Worm (Caenorhabditis elegans): ENCODE data around the gene str-159.

The str-159 gene

DNA sequence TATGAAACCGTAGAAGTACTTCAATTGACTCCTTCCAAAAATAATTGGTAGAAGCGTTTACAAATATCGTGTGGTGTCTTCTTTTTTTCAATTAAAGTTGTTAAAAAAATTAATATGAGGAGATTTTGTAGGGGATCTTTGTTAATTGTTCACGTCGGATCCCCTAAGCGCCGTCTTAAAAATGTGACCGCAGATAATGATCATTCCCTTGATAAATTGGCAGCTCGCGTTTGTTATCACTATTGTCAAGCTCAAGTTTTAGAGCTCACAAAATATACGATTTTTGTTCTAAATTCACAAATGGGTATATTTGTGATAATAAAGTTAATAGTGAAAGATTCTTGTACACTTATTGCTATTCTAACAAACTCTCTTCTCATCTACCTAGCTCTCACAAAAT is at the start of gene str-159:
str-159 (plus strand) TSS at position 301 of the 400 bp plus-strand sequence.
- no peak for TF ChIP-seq zfp-3 (GFP tag; conservative IDR thresholded peaks at IDR 0.05)
- no peak for TF ChIP-seq ztf-11 (tag; optimal IDR thresholded peaks at IDR 0.05)
- TF ChIP-seq dmd-6 (GFP tag; IDR thresholded peaks at IDR 0.05): no peak
- no peak for TF ChIP-seq F10B5.3 (tag; optimal IDR thresholded peaks at IDR 0.05)
- TF ChIP-seq mxl-2 (GFP tag; conservative IDR thresholded peaks at IDR 0.05): no peak
- no peak for TF ChIP-seq aly-2 (tag; optimal IDR thresholded peaks at IDR 0.05)
- TF ChIP-seq unc-62 (GFP tag; optimal IDR thresholded peaks at IDR 0.05 in 1 of 2): no peak
- TF ChIP-seq unc-62 (tag; optimal IDR thresholded peaks at IDR 0.05): no peak
- no peak for TF ChIP-seq lin-29 (GFP tag; IDR thresholded peaks at IDR 0.05)

DNA sequence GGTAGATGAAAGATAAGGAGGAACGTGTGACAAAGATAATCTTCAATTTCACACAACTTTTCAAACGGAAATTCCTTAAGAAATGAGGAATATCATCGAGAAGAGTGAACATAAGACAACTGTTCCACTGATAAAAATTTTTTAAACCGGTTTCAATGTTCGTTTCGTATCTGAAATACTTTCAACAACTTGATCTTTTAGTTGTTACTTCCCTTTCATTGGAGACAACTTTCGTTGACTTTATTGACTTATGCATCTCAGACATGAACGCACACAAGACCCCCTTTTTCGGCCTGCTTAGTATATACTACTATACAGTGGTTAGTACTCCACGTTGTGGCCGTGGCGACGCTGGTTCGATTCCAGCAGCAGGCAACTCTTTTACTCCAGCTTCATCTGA is 47.7 kb upstream of the str-159 start, which contains the start of the genes Y17G9A.4 and str-173:
Y17G9A.4 (minus strand) TSS at position 101 of the 400 bp plus-strand sequence.
str-173 (plus strand) TSS at position 325 of the 400 bp plus-strand sequence.
- TF ChIP-seq ama-1 (optimal IDR thresholded peaks at IDR 0.05): no peak
- no peak for TF ChIP-seq pha-4 (GFP tag; IDR thresholded peaks at IDR 0.05)
- TF ChIP-seq pha-4 (tag; optimal IDR thresholded peaks at IDR 0.05): no peak
- no peak for TF ChIP-seq madf-5 (GFP tag; IDR thresholded peaks at IDR 0.05)
- no peak for TF ChIP-seq cey-2 (tag; optimal IDR thresholded peaks at IDR 0.05; ENCODE audit: borderline replicate concordance, insufficient read depth)
- TF ChIP-seq D1046.2 (GFP tag; IDR thresholded peaks at IDR 0.05): no peak
- TF ChIP-seq zfp-3 (GFP tag; conservative IDR thresholded peaks at IDR 0.05): no peak
- TF ChIP-seq egl-27 (tag; optimal IDR thresholded peaks at IDR 0.05): no peak
- TF ChIP-seq duxl-1 (tag; optimal IDR thresholded peaks at IDR 0.05; ENCODE audit: poor library complexity): no peak
- TF ChIP-seq zip-11 (GFP tag; IDR thresholded peaks at IDR 0.05): no peak
- no peak for TF ChIP-seq ces-1 (GFP tag; optimal IDR thresholded peaks at IDR 0.05)
- no peak for TF ChIP-seq nhr-76 (tag; optimal IDR thresholded peaks at IDR 0.05)
- TF ChIP-seq tag-97 (GFP tag; IDR thresholded peaks at IDR 0.05): no peak
- no peak for TF ChIP-seq hlh-11 (tag; optimal IDR thresholded peaks at IDR 0.05)
- TF ChIP-seq F10B5.3 (tag; optimal IDR thresholded peaks at IDR 0.05): no peak
- no peak for TF ChIP-seq lin-13 (GFP tag; optimal IDR thresholded peaks at IDR 0.05)
- no peak for TF ChIP-seq tra-1 (GFP tag; IDR thresholded peaks at IDR 0.05)
- TF ChIP-seq dmd-9 (GFP tag; IDR thresholded peaks at IDR 0.05): no peak
- no peak for TF ChIP-seq Y105C5A.15 (GFP tag; IDR thresholded peaks at IDR 0.05)
- no peak for TF ChIP-seq Y48G9A.11 (GFP tag; IDR thresholded peaks at IDR 0.05)
- no peak for TF ChIP-seq nhr-237 (tag; optimal IDR thresholded peaks at IDR 0.05)

DNA sequence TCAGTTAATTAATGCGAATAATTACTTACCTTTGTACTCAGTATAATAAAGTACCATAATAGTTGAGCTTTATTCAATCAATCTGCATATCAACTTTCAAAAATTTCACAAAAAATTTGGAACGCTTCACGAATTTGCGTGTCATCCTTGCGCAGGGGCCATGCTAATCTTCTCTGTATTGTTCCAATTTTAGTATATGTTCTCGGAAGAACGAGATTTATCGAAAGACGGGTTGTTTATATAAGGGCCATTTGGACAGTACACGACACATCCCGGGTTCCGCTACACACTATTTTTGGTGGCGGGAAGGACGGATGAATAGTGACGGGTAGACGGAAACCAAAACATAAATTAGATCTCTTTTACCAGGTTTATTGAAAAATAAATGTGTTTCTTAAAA is 44.6 kb upstream of the str-159 start:
- TF ChIP-seq ceh-44 (GFP tag; IDR thresholded peaks at IDR 0.05): no peak
- peak; percentile 94 for TF ChIP-seq snpc-1.2 (GFP tag; IDR thresholded peaks at IDR 0.05)

DNA sequence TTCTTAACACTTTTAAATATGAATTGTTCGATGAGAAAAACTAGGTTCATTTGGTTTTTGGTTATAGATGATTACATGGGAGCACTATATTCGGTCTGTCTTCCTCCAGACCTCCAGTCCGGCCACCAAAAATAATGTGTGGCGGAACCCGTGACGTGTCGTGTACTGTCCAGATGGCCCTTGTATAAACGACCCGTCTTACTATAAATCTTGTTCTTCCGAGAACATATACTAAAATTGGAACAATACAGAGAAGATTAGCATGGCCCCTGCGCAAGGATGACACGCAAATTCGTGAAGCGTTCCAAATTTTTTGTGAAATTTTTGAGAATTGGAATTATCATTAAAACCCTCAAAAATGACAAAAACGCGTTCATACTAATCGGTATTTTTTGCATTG is 42.5 kb upstream of the str-159 start:
- no peak for TF ChIP-seq mdt-29 (GFP tag; IDR thresholded peaks at IDR 0.05)
- no peak for TF ChIP-seq nhr-111 (GFP tag; optimal IDR thresholded peaks at IDR 0.05)
- no peak for TF ChIP-seq unc-130 (GFP tag; optimal IDR thresholded peaks at IDR 0.05)
- no peak for TF ChIP-seq hlh-11 (tag; optimal IDR thresholded peaks at IDR 0.05)
- no peak for TF ChIP-seq zag-1 (tag; optimal IDR thresholded peaks at IDR 0.05)
- TF ChIP-seq tag-97 (GFP tag; IDR thresholded peaks at IDR 0.05): no peak
- TF ChIP-seq lin-39 (tag; optimal IDR thresholded peaks at IDR 0.05): no peak
- no peak for TF ChIP-seq F44E2.7 (GFP tag; IDR thresholded peaks at IDR 0.05)
- no peak for TF ChIP-seq egl-27 (tag; optimal IDR thresholded peaks at IDR 0.05)
- no peak for TF ChIP-seq dpl-1 (GFP tag; optimal IDR thresholded peaks at IDR 0.05)
- TF ChIP-seq dve-1 (tag; optimal IDR thresholded peaks at IDR 0.05; ENCODE audit: insufficient read depth): no peak
- TF ChIP-seq Y5F2A.4 (GFP tag; optimal IDR thresholded peaks at IDR 0.05): no peak
- no peak for TF ChIP-seq R02D3.7 (tag; optimal IDR thresholded peaks at IDR 0.05)
- no peak for TF ChIP-seq snpc-4 (tag; optimal IDR thresholded peaks at IDR 0.05)
- no peak for TF ChIP-seq ama-1 (optimal IDR thresholded peaks at IDR 0.05)
- TF ChIP-seq dmd-6 (GFP tag; IDR thresholded peaks at IDR 0.05): no peak
- TF ChIP-seq nhr-10 (tag; optimal IDR thresholded peaks at IDR 0.05): no peak
- no peak for TF ChIP-seq ceh-32 (tag; optimal IDR thresholded peaks at IDR 0.05; ENCODE audit: poor library complexity)
- no peak for TF ChIP-seq lin-38 (GFP tag; IDR thresholded peaks at IDR 0.05)
